Worm (Caenorhabditis elegans) whole organism, late embryonic: ENCODE data around the gene nhr-252.
A peak's percentile ranks its signal among the peaks of the same experiment; 100 is the strongest.

Experiments
- C38D4.7 ChIP-seq: fragments of 200-800 bp; sonication (Bioruptor generic); optimal IDR thresholded peaks from 2 replicates; lab custom pipeline; 2018; ENCODE audit warnings: mild to moderate bottlenecking, missing genetic modification characterization, moderate library complexity, missing compliant biosample characterization
- F13H6.1 ChIP-seq: sonication (generic microtip); optimal IDR thresholded peaks from 2 replicates; lab custom pipeline; 2016; ENCODE audit warnings: missing genetic modification characterization, missing compliant biosample characterization
- K02D7.2 ChIP-seq: sonication (generic microtip); optimal IDR thresholded peaks from 2 replicates; lab custom pipeline; 2017; ENCODE audit warnings: mild to moderate bottlenecking, missing genetic modification characterization, missing compliant biosample characterization
- Y22D7AL.16 ChIP-seq: sonication (generic microtip); optimal IDR thresholded peaks from 2 replicates; lab custom pipeline; 2016; ENCODE audit warnings: missing genetic modification characterization, missing compliant biosample characterization
- ceh-14 ChIP-seq: sonication (generic microtip); optimal IDR thresholded peaks from 2 replicates; lab custom pipeline; 2016; ENCODE audit warnings: missing genotype, missing genetic modification characterization, missing compliant biosample characterization
- ceh-18 ChIP-seq: sonication (generic microtip); optimal IDR thresholded peaks from 2 replicates; lab custom pipeline; 2016; ENCODE audit warnings: missing genetic modification characterization, missing compliant biosample characterization
- ceh-30 ChIP-seq: fragments of 150-350 bp; optimal IDR thresholded peaks from 2 replicates; lab custom pipeline; 2014; ENCODE audit warnings: missing biosample characterization, missing genetic modification characterization
- ceh-34 ChIP-seq: sonication (generic microtip); optimal IDR thresholded peaks from 2 replicates; lab custom pipeline; 2016; ENCODE audit warnings: mild to moderate bottlenecking, missing genetic modification characterization, missing compliant biosample characterization
- ceh-45 ChIP-seq: fragments of 200-800 bp; sonication (Bioruptor generic); IDR thresholded peaks from 2 replicates; pipeline ENCODE4 v1.3.6; 2022; ENCODE audit warnings: missing genetic modification reagents, missing genetic modification characterization, missing compliant biosample characterization
- ceh-48 ChIP-seq: sonication (generic microtip); optimal IDR thresholded peaks from 2 replicates; lab custom pipeline; 2016; ENCODE audit warnings: missing genetic modification characterization, inconsistent platforms, missing compliant biosample characterization
- ceh-6 ChIP-seq: fragments of 200-800 bp; sonication (Bioruptor generic); optimal IDR thresholded peaks from 2 replicates; lab custom pipeline; 2018; ENCODE audit warnings: mild to moderate bottlenecking, missing genetic modification characterization, missing compliant biosample characterization
- che-1 ChIP-seq: sonication (generic microtip); optimal IDR thresholded peaks from 2 replicates; lab custom pipeline; 2016; ENCODE audit warnings: mild to moderate bottlenecking, missing genetic modification characterization, missing compliant biosample characterization
- dmd-4 ChIP-seq: sonication (generic microtip); optimal IDR thresholded peaks from 2 replicates; lab custom pipeline; 2016; ENCODE audit warnings: borderline replicate concordance, missing genetic modification characterization, missing compliant biosample characterization
- elt-2 ChIP-seq: sonication (generic microtip); optimal IDR thresholded peaks from 2 replicates; lab custom pipeline; 2016; ENCODE audit warnings: missing genetic modification reagents, missing genetic modification characterization, missing compliant biosample characterization
- eyg-1 ChIP-seq: sonication (generic microtip); optimal IDR thresholded peaks from 2 replicates; lab custom pipeline; 2016; ENCODE audit warnings: missing genotype, missing genetic modification characterization, missing compliant biosample characterization
- fkh-10 ChIP-seq: fragments of 150-350 bp; optimal IDR thresholded peaks from 2 replicates; lab custom pipeline; 2014; ENCODE audit warnings: missing biosample characterization, missing genetic modification reagents, missing genetic modification characterization
- gmeb-2 ChIP-seq: sonication (generic microtip); optimal IDR thresholded peaks from 2 replicates; lab custom pipeline; 2016; ENCODE audit warnings: missing genetic modification characterization, inconsistent platforms, missing compliant biosample characterization
- hlh-13 ChIP-seq: fragments of 200-800 bp; sonication (Bioruptor generic); optimal IDR thresholded peaks from 2 replicates; lab custom pipeline; 2018; ENCODE audit warnings: mild to moderate bottlenecking, missing genetic modification characterization, missing compliant biosample characterization
- hlh-6 ChIP-seq: sonication (generic microtip); optimal IDR thresholded peaks from 2 replicates; lab custom pipeline; 2016; ENCODE audit warnings: missing genotype, missing genetic modification characterization, missing compliant biosample characterization
- lim-6 ChIP-seq: sonication (generic microtip); optimal IDR thresholded peaks from 2 replicates; lab custom pipeline; 2016; ENCODE audit warnings: missing genetic modification characterization, missing compliant biosample characterization
- madf-2 ChIP-seq: sonication (generic microtip); optimal IDR thresholded peaks from 2 replicates; lab custom pipeline; 2017; ENCODE audit warnings: missing genetic modification characterization, missing compliant biosample characterization
- nfya-1 ChIP-seq: sonication (generic microtip); optimal IDR thresholded peaks from 2 replicates; lab custom pipeline; 2017; ENCODE audit warnings: missing genetic modification characterization, mild to moderate bottlenecking, missing compliant biosample characterization, antibody characterized with exemption, moderate library complexity
- nhr-11 ChIP-seq: fragments of 150-350 bp; optimal IDR thresholded peaks from 2 replicates; lab custom pipeline; 2014; ENCODE audit warnings: missing biosample characterization, missing genetic modification characterization
- npax-4 ChIP-seq: sonication (generic microtip); optimal IDR thresholded peaks from 2 replicates; lab custom pipeline; 2016; ENCODE audit warnings: missing genetic modification characterization, missing compliant biosample characterization
- odd-2 ChIP-seq: sonication (generic microtip); optimal IDR thresholded peaks from 2 replicates; lab custom pipeline; 2017; ENCODE audit warnings: antibody characterized with exemption, mild to moderate bottlenecking, missing genetic modification characterization, missing compliant biosample characterization
- pag-3 ChIP-seq: sonication (generic microtip); optimal IDR thresholded peaks from 2 replicates; lab custom pipeline; 2016; ENCODE audit warnings: missing compliant biosample characterization, missing genetic modification characterization, borderline replicate concordance
- pax-1 ChIP-seq: fragments of 150-350 bp; optimal IDR thresholded peaks from 2 replicates; lab custom pipeline; 2014; ENCODE audit warnings: missing biosample characterization, missing genetic modification characterization
- pha-4 ChIP-seq: fragments of 150-350 bp; optimal IDR thresholded peaks from 2 replicates; lab custom pipeline; 2018; ENCODE audit warnings: missing biosample characterization, missing genetic modification reagents, missing genetic modification characterization
- ref-2 ChIP-seq: sonication (generic microtip); optimal IDR thresholded peaks from 2 replicates; lab custom pipeline; 2016; ENCODE audit warnings: missing genetic modification characterization, missing compliant biosample characterization
- sox-4 ChIP-seq: sonication (generic microtip); optimal IDR thresholded peaks from 2 replicates; lab custom pipeline; 2017; ENCODE audit warnings: mild to moderate bottlenecking, missing genetic modification characterization, inconsistent platforms, missing compliant biosample characterization
- tbx-2 ChIP-seq: sonication (generic microtip); optimal IDR thresholded peaks from 2 replicates; lab custom pipeline; 2016; ENCODE audit warnings: missing genetic modification characterization, missing compliant biosample characterization
- ttx-3 ChIP-seq: sonication (generic microtip); optimal IDR thresholded peaks from 2 replicates; lab custom pipeline; 2016; ENCODE audit warnings: missing genetic modification reagents, missing genetic modification characterization, missing compliant biosample characterization
- unc-42 ChIP-seq: sonication (generic microtip); optimal IDR thresholded peaks from 2 replicates; lab custom pipeline; 2016; ENCODE audit warnings: missing genotype, missing genetic modification characterization, missing compliant biosample characterization
- unc-55 ChIP-seq: sonication (generic microtip); optimal IDR thresholded peaks from 2 replicates; lab custom pipeline; 2017; ENCODE audit warnings: missing biosample characterization, missing genetic modification reagents, missing genetic modification characterization
- unc-86 ChIP-seq: sonication (generic microtip); optimal IDR thresholded peaks from 2 replicates; lab custom pipeline; 2016; ENCODE audit warnings: missing genetic modification characterization, missing compliant biosample characterization

nhr-252 gene

DNA sequence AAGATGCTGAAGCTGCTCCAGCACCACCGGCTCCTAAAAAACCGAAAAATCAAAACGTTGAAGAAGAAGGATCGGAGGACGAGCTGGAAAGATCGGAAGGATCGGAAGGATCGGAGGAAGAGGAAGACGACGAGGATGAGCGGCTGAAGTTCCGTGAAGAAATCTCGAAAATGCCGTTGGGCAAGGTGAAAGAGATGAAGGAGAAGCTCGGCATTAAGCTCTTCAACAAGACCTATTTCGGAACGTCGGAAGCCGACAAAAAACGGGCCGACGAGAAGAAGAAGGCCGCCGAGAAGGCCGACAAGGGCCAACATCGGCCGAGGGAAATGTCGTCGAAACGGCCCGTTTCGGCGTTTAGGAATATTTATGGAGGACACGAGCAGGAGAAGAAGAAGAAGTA lies 43.1 kb upstream of the nhr-252 start:
- TF ChIP-seq ceh-48 (tag; lab: Kevin White, UChicago) (no peak), lim-6 (tag; lab: Kevin White, UChicago) (no peak), K02D7.2 (tag; lab: Kevin White, UChicago) (no peak), pha-4 (tag; lab: Kevin White, UChicago) (no peak), hlh-6 (tag; lab: Kevin White, UChicago) (no peak), eyg-1 (no peak)
- TF ChIP-seq, all 69 proteins: peak for 0

DNA sequence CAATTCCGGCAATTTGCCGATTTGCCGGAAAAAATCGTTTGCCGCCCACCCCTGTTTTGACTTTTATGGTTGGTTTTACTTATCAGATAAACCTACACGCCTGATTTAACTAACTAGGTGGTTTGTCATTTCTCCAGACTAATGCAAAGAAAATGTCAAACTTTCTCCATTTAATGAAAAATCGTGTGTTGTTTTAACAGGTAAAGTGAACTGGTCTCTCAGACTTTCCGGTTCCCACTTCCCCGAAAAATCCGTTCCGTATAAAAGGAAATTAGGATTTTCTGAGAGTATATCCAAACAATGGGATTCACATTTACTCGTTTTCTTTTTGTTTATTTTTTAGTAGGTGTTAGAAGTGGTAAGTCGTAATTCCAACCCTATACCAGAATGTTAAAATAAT lies 39.8 kb upstream of the nhr-252 start, which contains the start of gene mltn-6:
mltn-6 (plus strand) TSS at position 301 of the 400 bp plus-strand sequence.
- no peak for TF ChIP-seq che-1
- TF ChIP-seq nhr-11 (tag; lab: Kevin White, UChicago) = no peak
- no peak for TF ChIP-seq ceh-14 (tag; lab: Kevin White, UChicago)
- no peak for TF ChIP-seq ceh-34 (tag; lab: Kevin White, UChicago)
- TF ChIP-seq C38D4.7 (GFP tag; lab: Kevin White, UChicago) = no peak
- TF ChIP-seq Y22D7AL.16 = no peak
- TF ChIP-seq hlh-13 (GFP tag; lab: Kevin White, UChicago) = no peak
- no peak for TF ChIP-seq unc-42 (tag; lab: Kevin White, UChicago)
- TF ChIP-seq npax-4 (tag; lab: Kevin White, UChicago) = no peak
- no peak for TF ChIP-seq ceh-18 (tag; lab: Kevin White, UChicago)
- no peak for TF ChIP-seq sox-4 (tag; lab: Kevin White, UChicago)
- TF ChIP-seq gmeb-2 (tag; lab: Kevin White, UChicago) = no peak
- no peak for TF ChIP-seq pag-3 (tag; lab: Kevin White, UChicago)

- no peak for TF ChIP-seq dmd-4 (tag; lab: Kevin White, UChicago)
- no peak for TF ChIP-seq ttx-3 (tag; lab: Kevin White, UChicago)
- TF ChIP-seq nfya-1 = no peak
- no peak for TF ChIP-seq madf-2 (tag; lab: Kevin White, UChicago)
- no peak for TF ChIP-seq ref-2
- no peak for TF ChIP-seq eyg-1
- TF ChIP-seq unc-55 (GFP tag; lab: Kevin White, UChicago) = no peak
- TF ChIP-seq ceh-34 (tag; lab: Kevin White, UChicago) = no peak
- no peak for TF ChIP-seq pax-1 (tag; lab: Kevin White, UChicago)
- TF ChIP-seq ceh-48 (tag; lab: Kevin White, UChicago) = no peak
- no peak for TF ChIP-seq fkh-10 (GFP tag; lab: Kevin White, UChicago)
- TF ChIP-seq unc-86 (tag; lab: Kevin White, UChicago) = no peak
- no peak for TF ChIP-seq odd-2
Measured at ce11 chrV:370033-370432, 34.4 kb upstream of the nhr-252 start, which contains the start of gene mltn-7. mltn-7 (plus strand) TSS chrV:370333.

DNA sequence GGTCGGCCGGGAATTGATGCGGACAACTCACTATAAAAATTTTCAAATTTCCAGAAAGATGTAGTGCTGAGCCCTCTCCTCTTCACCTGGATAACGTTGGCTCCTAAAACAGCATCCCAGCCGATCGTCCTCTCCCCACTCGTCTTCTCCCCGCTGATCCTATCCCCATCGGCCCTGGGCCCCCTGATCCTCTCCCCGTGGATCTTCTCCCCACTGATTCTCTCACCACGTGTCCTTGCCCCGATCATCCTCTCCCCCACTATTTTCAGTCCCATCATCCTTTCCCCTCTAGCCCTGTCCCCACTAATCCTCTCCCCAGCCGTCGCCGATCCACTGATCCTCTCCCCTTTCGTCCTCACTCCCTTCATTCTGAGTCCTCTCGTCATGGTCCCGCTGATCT lies 31.2 kb upstream of the nhr-252 start:
- TF ChIP-seq tbx-2 = no peak
- no peak for TF ChIP-seq F13H6.1
- TF ChIP-seq ceh-30 (tag; lab: Kevin White, UChicago) = no peak
- no peak for TF ChIP-seq ceh-6 (GFP tag; lab: Kevin White, UChicago)
- TF ChIP-seq ceh-45 (GFP tag; lab: Robert Waterston, UW) = no peak

- TF ChIP-seq elt-2 (tag; lab: Kevin White, UChicago) = peak; percentile 33
- TF ChIP-seq ceh-34 (tag; lab: Kevin White, UChicago) = no peak
- TF ChIP-seq, all 69 proteins: peak for 1
Measured at ce11 chrV:376790-377189, 27.6 kb upstream of the nhr-252 start.
